Worm (Caenorhabditis elegans) whole organism, L4 larva: ENCODE measurements around the gene srh-70.

ENCODE experiments used
- aly-2 ChIP-seq: sonication (generic microtip); optimal IDR thresholded peaks from 2 replicates; lab custom pipeline; 2018; ENCODE audit warnings: missing biosample characterization, missing genetic modification characterization
- pha-4 ChIP-seq, 2 experiments: fragments of 150-350 bp in 1 of 2; fragments of 200-800 bp in 1 of 2; sonication (Bioruptor generic) in 1 of 2; IDR thresholded peaks in 1 of 2; optimal IDR thresholded peaks in 1 of 2; 2 replicates each; pipeline versions ENCODE4 v1.3.6 to Lab custom; 2014 to 2022; ENCODE audit warnings: missing genetic modification characterization in 2 of 2, missing genetic modification reagents in 2 of 2, missing biosample characterization in 1 of 2, missing compliant biosample characterization in 1 of 2

DNA sequence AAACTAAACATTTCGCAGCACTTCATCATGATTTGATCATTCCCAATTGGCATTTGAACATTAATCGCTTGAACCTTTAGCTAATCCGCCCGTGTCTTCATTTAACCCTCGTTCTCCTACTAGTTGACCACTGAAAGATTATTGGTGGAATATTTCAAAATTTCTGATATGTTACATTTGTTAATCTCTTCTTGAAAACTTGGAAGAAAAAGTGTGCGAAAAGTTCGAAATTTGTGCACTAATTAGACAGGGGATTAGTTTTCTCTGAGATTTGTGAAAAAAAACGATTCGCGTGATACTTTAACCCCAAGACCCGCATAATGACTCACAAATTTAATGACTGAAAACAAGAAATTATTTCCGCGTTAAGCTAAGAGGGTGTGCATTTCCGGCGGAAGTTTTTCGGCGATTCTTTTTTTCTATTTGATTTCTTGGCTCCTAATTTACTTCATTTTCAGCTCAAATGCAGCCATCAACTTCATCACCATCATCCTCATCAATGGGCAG, 16.7 kb upstream of the srh-70 start, which contains the start of gene nimk-1:
- no peak for TF ChIP-seq aly-2 (tag; lab: Kevin White, UChicago)
- TF ChIP-seq pha-4 (GFP tag; IDR thresholded peaks at IDR 0.05; lab: Robert Waterston, UW) = no peak
- no peak for TF ChIP-seq pha-4 (tag; optimal IDR thresholded peaks at IDR 0.05; lab: Kevin White, UChicago)
